Fruit fly (Drosophila melanogaster): ENCODE results near the gene lost.

The lost gene

DNA sequence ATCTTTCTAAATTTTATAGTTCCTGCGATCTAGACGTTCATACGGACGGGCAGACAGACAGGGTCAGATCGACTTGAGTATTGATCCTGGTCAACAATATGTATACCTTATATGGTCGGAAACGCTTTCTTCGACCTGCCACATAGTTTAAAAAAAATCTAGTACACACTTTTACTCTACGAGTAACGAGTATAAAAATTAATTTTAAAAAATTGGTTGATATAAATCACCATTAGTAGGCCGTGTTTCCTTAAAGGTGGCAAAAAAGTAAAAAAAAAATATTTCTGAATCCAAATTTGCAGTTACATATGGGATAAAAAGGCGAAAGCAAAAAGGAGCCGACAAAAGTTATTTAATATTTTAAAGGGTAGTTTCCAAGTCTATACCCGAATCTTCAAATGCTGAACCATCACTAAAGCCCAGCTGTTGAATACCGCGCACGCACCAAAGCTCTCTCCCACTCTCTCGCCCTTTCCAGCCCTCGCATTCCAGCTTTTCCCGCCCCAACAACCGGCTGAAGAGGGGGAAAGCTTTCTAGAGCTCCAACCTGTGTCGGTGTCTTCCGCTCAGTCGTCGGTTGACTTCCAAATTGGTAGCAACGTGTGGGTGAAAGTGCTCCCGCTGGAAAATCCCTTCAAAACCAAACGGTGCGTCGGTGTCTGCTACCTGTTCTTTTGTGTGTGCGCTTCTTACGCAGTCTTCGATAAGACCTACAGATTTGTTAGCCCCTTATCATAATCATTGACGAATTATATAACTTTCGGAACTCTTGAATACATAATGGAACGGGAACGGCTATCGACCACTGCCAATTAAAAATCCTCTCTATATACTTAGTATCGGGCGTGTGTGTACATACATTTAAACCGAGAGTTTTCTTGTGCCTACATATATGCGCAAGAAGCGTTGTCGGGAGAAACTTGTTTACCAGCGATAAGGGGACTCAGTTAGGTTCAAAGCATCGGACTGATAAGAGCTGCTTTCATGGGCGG is 24.2 kb upstream of the lost start, which contains the start of gene Sfxn1-3 (continued):
- peak; percentile 84 for TF ChIP-seq CG18599 (GFP tag; optimal IDR thresholded peaks at IDR 0.05)
- TF ChIP-seq ci (GFP tag; IDR thresholded peaks at IDR 0.05) = peak; percentile 73
- no peak for TF ChIP-seq prd (optimal IDR thresholded peaks at IDR 0.05)
- TF ChIP-seq prd (GFP tag; IDR thresholded peaks at IDR 0.05) = peak; percentile 60
- no peak for TF ChIP-seq CG10654 (GFP tag; optimal IDR thresholded peaks at IDR 0.05)
- no peak for TF ChIP-seq CG12942 (GFP tag; optimal IDR thresholded peaks at IDR 0.05)
- no peak for TF ChIP-seq Dref (GFP tag; IDR thresholded peaks at IDR 0.05)
- TF ChIP-seq CG17802 (tag; optimal IDR thresholded peaks at IDR 0.05) = no peak
- TF ChIP-seq CG17385 (GFP tag; optimal IDR thresholded peaks at IDR 0.05) = peak; percentile 60
- no peak for TF ChIP-seq CG18619 (GFP tag; optimal IDR thresholded peaks at IDR 0.05)
- TF ChIP-seq Gsc (GFP tag; IDR thresholded peaks at IDR 0.05) = no peak
- TF ChIP-seq fu2 (GFP tag; optimal IDR thresholded peaks at IDR 0.05) = no peak
- TF ChIP-seq D19B (GFP tag; optimal IDR thresholded peaks at IDR 0.05) = peak; percentile 96
- TF ChIP-seq CG12659 (GFP tag; optimal IDR thresholded peaks at IDR 0.05) = peak; percentile 67
- TF ChIP-seq zen2 (GFP tag; IDR thresholded peaks at IDR 0.05; ENCODE audit: partially characterized antibody) = peak; percentile 48; the same call in 2 of the 3 replicates
- TF ChIP-seq hth (optimal IDR thresholded peaks at IDR 0.05) = no peak
- TF ChIP-seq inv (GFP tag; IDR thresholded peaks at IDR 0.05; ENCODE audit: partially characterized antibody) = no peak; the same call in 1 of the 2 replicates
- no peak for TF ChIP-seq CG8359 (GFP tag; optimal IDR thresholded peaks at IDR 0.05; ENCODE audit: borderline replicate concordance)
- peak; percentile 10 for TF ChIP-seq CG16863 (GFP tag; optimal IDR thresholded peaks at IDR 0.05)
- TF ChIP-seq esg (GFP tag; conservative IDR thresholded peaks at IDR 0.05) = no peak
- TF ChIP-seq dpn (GFP tag; optimal IDR thresholded peaks at IDR 0.05) = peak; percentile 11 to 45
- peak; percentile 23 for TF ChIP-seq CoRest (tag; optimal IDR thresholded peaks at IDR 0.05)
- no peak for TF ChIP-seq Spps (tag; optimal IDR thresholded peaks at IDR 0.05)
- peak; percentile 95 for TF ChIP-seq row (GFP tag; IDR thresholded peaks at IDR 0.05)
- no peak for TF ChIP-seq CG10959 (GFP tag; IDR thresholded peaks at IDR 0.05)
- peak; percentile 68 for TF ChIP-seq Rfx (GFP tag; IDR thresholded peaks at IDR 0.05)
- no peak for TF ChIP-seq btn (GFP tag; optimal IDR thresholded peaks at IDR 0.05)
- TF ChIP-seq CG15479 (GFP tag; optimal IDR thresholded peaks at IDR 0.05) = peak; percentile 96
- no peak for TF ChIP-seq luna (GFP tag; optimal IDR thresholded peaks at IDR 0.05)
- peak; percentile 1 to 32 for TF ChIP-seq Hr51 (GFP tag; optimal IDR thresholded peaks at IDR 0.05)
- TF ChIP-seq CG34376 (GFP tag; optimal IDR thresholded peaks at IDR 0.05) = peak; percentile 98
- TF ChIP-seq ATbp (GFP tag; optimal IDR thresholded peaks at IDR 0.05) = no peak
- peak; percentile 24 for TF ChIP-seq CG10979 (tag; optimal IDR thresholded peaks at IDR 0.05)
- TF ChIP-seq Ets97D (GFP tag; optimal IDR thresholded peaks at IDR 0.05) = no peak
- TF ChIP-seq CG7556 (GFP tag; optimal IDR thresholded peaks at IDR 0.05) = peak; percentile 19
- no peak for TF ChIP-seq twi (tag; optimal IDR thresholded peaks at IDR 0.05)
- TF ChIP-seq CG14710 (tag; optimal IDR thresholded peaks at IDR 0.05) = peak; percentile 2
- TF ChIP-seq CG3726 (GFP tag; IDR thresholded peaks at IDR 0.05) = no peak
- TF ChIP-seq ash1 (GFP tag; optimal IDR thresholded peaks at IDR 0.05) = peak; percentile 65
- no peak for TF ChIP-seq CG16813 (GFP tag; IDR thresholded peaks at IDR 0.05; ENCODE audit: partially characterized antibody)
- peak in 1 of 2 experiments; percentile 66 for TF ChIP-seq crp (GFP tag; optimal IDR thresholded peaks at IDR 0.05)
- TF ChIP-seq Chrac-16 (GFP tag; optimal IDR thresholded peaks at IDR 0.05) = no peak
- no peak for TF ChIP-seq Aef1 (GFP tag; IDR thresholded peaks at IDR 0.05)
- no peak for TF ChIP-seq CG12104 (GFP tag; optimal IDR thresholded peaks at IDR 0.05)
- no peak for TF ChIP-seq CG3065 (GFP tag; optimal IDR thresholded peaks at IDR 0.05)
- TF ChIP-seq chif (GFP tag; optimal IDR thresholded peaks at IDR 0.05) = no peak
- TF ChIP-seq en (GFP tag; optimal IDR thresholded peaks at IDR 0.05) = no peak
- peak; percentile 44; the same call in 1 of the 2 replicates for TF ChIP-seq stc (GFP tag; IDR thresholded peaks at IDR 0.05)

All from whole organism, embryonic.